Fruit fly (Drosophila melanogaster) whole organism, pupa: Measurements from ENCODE around the gene CG2991.

Source experiments
- CG10348 ChIP-seq: fragments of 200-800 bp; sonication (Bioruptor generic); IDR thresholded peaks from 2 replicates; pipeline ENCODE4 v1.3.6; 2022; ENCODE audit warnings: missing biosample characterization, missing genetic modification characterization
- CG12605 ChIP-seq: fragments of 200-800 bp; sonication (Bioruptor generic); IDR thresholded peaks from 2 replicates; pipeline ENCODE4 v1.3.6; 2022; ENCODE audit warnings: missing biosample characterization, missing genetic modification characterization
- CG13204 ChIP-seq: fragments of 200-800 bp; sonication (Bioruptor generic); optimal IDR thresholded peaks from 2 replicates; lab custom pipeline; 2018; ENCODE audit warnings: missing biosample characterization, mild to moderate bottlenecking, missing genetic modification characterization, moderate library complexity
- CG14655 ChIP-seq: fragments of 200-800 bp; sonication (Bioruptor generic); optimal IDR thresholded peaks from 3 replicates; lab custom pipeline; 2017; ENCODE audit warnings: mild to moderate bottlenecking, missing biosample characterization, missing genetic modification reagents, missing genetic modification characterization
- CG15710 ChIP-seq: fragments of 200-800 bp; sonication (Bioruptor generic); optimal IDR thresholded peaks from 2 replicates; lab custom pipeline; 2018; ENCODE audit warnings: missing biosample characterization, mild to moderate bottlenecking, missing genetic modification characterization, moderate library complexity
- CG17806 ChIP-seq: fragments of 200-800 bp; sonication (Bioruptor generic); optimal IDR thresholded peaks from 2 replicates; lab custom pipeline; 2018; ENCODE audit warnings: missing biosample characterization, mild to moderate bottlenecking, missing genetic modification characterization, moderate library complexity
- CG32121 ChIP-seq: fragments of 200-800 bp; sonication (Bioruptor generic); IDR thresholded peaks from 2 replicates; pipeline ENCODE4 v1.3.6; 2022; ENCODE audit warnings: missing biosample characterization, missing genetic modification characterization
- CG34367 ChIP-seq: fragments of 200-800 bp; sonication (Bioruptor generic); optimal IDR thresholded peaks from 2 replicates; lab custom pipeline; 2018; ENCODE audit warnings: missing biosample characterization, mild to moderate bottlenecking, missing genetic modification characterization
- CG4496 ChIP-seq: fragments of 200-800 bp; sonication (Bioruptor generic); IDR thresholded peaks from 3 replicates; pipeline ENCODE4 v1.3.6; 2022; ENCODE audit warnings: missing biosample characterization, missing genetic modification characterization
- CG8159 ChIP-seq: fragments of 200-800 bp; sonication (Bioruptor generic); optimal IDR thresholded peaks from 3 replicates; lab custom pipeline; 2018; ENCODE audit warnings: missing biosample characterization, mild to moderate bottlenecking, missing genetic modification characterization, moderate library complexity
- CG8301 ChIP-seq: fragments of 200-800 bp; sonication (Bioruptor generic); optimal IDR thresholded peaks from 2 replicates; lab custom pipeline; 2018; ENCODE audit warnings: missing biosample characterization, mild to moderate bottlenecking, missing genetic modification characterization
- CG9948 ChIP-seq: fragments of 200-800 bp; sonication (Bioruptor generic); optimal IDR thresholded peaks from 2 replicates; lab custom pipeline; 2018; ENCODE audit warnings: missing biosample characterization, mild to moderate bottlenecking, missing genetic modification characterization, moderate library complexity
- D1 ChIP-seq: fragments of 200-800 bp; sonication (Bioruptor generic); optimal IDR thresholded peaks from 2 replicates; lab custom pipeline; 2018; ENCODE audit warnings: missing biosample characterization, mild to moderate bottlenecking, missing genetic modification characterization, moderate library complexity
- EcR ChIP-seq: fragments of 200-800 bp; sonication (Bioruptor generic); optimal IDR thresholded peaks from 3 replicates; lab custom pipeline; 2019; ENCODE audit warnings: missing biosample characterization, missing genetic modification characterization, mild to moderate bottlenecking, moderate library complexity, missing genetic modification reagents
- Ets98B ChIP-seq: fragments of 200-800 bp; sonication (Bioruptor generic); IDR thresholded peaks from 2 replicates; pipeline ENCODE4 v1.3.6; 2022; ENCODE audit warnings: missing biosample characterization, missing genetic modification characterization
- Pif1A ChIP-seq: fragments of 200-800 bp; sonication (Bioruptor generic); optimal IDR thresholded peaks from 3 replicates; lab custom pipeline; 2016; ENCODE audit warnings: missing biosample characterization, missing genetic modification characterization
- Pif1B ChIP-seq: fragments of 200-800 bp; sonication (Bioruptor generic); optimal IDR thresholded peaks from 3 replicates; lab custom pipeline; 2016; ENCODE audit warnings: missing biosample characterization, missing genetic modification characterization
- Snoo ChIP-seq: fragments of 200-800 bp; sonication (Bioruptor generic); optimal IDR thresholded peaks from 3 replicates; lab custom pipeline; 2017; ENCODE audit warnings: missing biosample characterization, mild to moderate bottlenecking, missing genetic modification characterization, inconsistent platforms
- fd96Ca ChIP-seq: fragments of 200-800 bp; sonication (Bioruptor generic); IDR thresholded peaks from 3 replicates; pipeline ENCODE4 v1.3.6; 2022; ENCODE audit warnings: missing biosample characterization, missing genetic modification characterization
- gl ChIP-seq: fragments of 200-800 bp; sonication (Bioruptor generic); optimal IDR thresholded peaks from 2 replicates; lab custom pipeline; 2018; ENCODE audit warnings: missing biosample characterization, mild to moderate bottlenecking, missing genetic modification characterization
- rn ChIP-seq: fragments of 200-800 bp; sonication (Bioruptor generic); IDR thresholded peaks from 2 replicates; pipeline ENCODE4 v1.3.6; 2022; ENCODE audit warnings: missing biosample characterization, missing genetic modification characterization

CG2991 gene

DNA sequence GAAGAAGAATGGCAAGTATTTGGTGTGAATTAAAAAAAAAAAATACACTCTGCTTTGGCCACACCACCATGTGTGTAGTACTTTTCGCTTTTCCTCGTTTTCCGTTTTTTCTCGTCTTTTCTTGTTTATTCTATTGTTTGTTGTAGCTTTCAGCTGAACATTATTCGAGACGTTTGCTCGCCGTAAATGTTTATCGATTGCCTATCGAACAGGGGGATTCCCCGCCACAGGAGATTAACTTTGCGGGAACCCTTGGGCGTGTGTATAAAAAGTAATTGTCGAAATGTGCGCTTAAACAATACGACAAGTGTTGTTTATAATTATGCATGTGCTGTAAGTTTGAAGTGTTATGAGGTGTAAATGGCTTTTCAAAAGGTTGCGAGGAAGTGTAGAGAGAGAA is 40.7 kb downstream of the CG2991 start:
- TF ChIP-seq D1 (tag; lab: Kevin White, UChicago) (no peak), CG8301 (tag; lab: Kevin White, UChicago) (no peak), EcR (GFP tag; lab: Kevin White, UChicago) (no peak), rn (GFP tag; lab: Robert Waterston, UW) (no peak), Ets98B (GFP tag; lab: Robert Waterston, UW) (no peak), CG8159 (no peak), CG32121 (no peak), CG12605 (GFP tag; lab: Robert Waterston, UW) (no peak), CG17806 (tag; lab: Kevin White, UChicago) (no peak), CG15710 (tag; lab: Kevin White, UChicago) (no peak), CG4496 (GFP tag; lab: Robert Waterston, UW) (no peak), fd96Ca (no peak), CG13204 (no peak), Pif1A (GFP tag; lab: Kevin White, UChicago) (no peak), CG34367 (tag; lab: Kevin White, UChicago) (no peak), CG14655 (GFP tag; lab: Kevin White, UChicago) (no peak), CG10348 (GFP tag; lab: Robert Waterston, UW) (no peak)
- TF ChIP-seq, all 21 proteins: peak for 0

DNA sequence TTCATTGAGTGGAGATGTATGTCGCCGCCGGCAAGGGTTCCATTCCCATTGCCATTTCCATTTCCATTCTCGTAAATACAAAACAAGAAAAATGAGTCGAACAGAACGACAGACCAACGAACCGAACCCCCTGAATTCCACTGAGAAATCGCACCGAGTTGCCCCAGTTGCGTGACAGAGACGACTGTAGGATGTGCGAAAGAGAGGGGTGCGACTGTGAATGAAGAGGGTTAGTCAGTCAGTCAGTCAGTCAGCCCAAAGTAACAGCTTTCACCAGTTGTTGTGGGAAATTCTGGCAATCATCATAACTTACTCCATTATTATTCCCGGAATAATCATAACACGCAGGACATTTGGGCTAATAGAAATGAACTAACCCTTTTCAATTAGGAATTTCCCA is 41.3 kb downstream of the CG2991 start:
- no peak for TF ChIP-seq CG9948
- TF ChIP-seq EcR (GFP tag; lab: Kevin White, UChicago): peak; percentile 13

DNA sequence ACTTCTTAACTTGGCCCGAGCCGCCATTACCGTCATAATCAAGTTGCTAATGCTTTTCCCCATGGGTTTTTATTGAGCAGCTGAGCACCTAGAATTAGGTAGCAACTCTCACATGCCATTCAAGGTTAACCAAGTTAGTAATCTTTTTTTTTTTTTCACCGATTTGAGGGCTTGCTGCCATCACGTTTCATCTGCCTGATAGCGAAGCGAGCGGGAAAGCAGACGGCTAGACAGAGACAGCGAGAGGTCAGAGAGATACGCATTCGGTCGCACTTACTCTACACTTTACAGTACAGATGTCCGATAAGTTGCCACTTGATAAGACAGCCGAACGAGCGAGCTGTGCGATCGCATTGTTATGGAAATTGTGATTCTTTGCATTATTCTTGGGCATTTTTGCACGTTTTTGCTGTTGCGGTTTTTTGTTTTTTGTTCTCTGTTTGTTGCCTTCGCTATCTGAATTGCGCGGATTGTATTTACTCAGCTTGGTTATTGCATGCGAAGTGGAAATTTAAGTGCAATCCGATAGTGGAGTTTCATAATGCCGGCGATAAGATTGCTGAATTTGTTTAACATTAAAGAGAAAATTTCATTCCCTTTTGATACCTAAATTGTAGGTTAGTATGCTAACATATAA is 43.5 kb downstream of the CG2991 start:
- TF ChIP-seq CG17806 (tag; lab: Kevin White, UChicago) (no peak), Ets98B (GFP tag; lab: Robert Waterston, UW) (no peak), rn (GFP tag; lab: Robert Waterston, UW) (no peak), CG10348 (GFP tag; lab: Robert Waterston, UW) (no peak), CG8301 (tag; lab: Kevin White, UChicago) (no peak), CG32121 (no peak), Pif1B (GFP tag; lab: Kevin White, UChicago) (no peak), Snoo (tag; lab: Kevin White, UChicago) (no peak), EcR (GFP tag; lab: Kevin White, UChicago) (peak; percentile 75), CG14655 (GFP tag; lab: Kevin White, UChicago) (peak; percentile 4), CG34367 (tag; lab: Kevin White, UChicago) (no peak), gl (tag; lab: Kevin White, UChicago) (no peak), D1 (tag; lab: Kevin White, UChicago) (no peak), CG9948 (no peak)

DNA sequence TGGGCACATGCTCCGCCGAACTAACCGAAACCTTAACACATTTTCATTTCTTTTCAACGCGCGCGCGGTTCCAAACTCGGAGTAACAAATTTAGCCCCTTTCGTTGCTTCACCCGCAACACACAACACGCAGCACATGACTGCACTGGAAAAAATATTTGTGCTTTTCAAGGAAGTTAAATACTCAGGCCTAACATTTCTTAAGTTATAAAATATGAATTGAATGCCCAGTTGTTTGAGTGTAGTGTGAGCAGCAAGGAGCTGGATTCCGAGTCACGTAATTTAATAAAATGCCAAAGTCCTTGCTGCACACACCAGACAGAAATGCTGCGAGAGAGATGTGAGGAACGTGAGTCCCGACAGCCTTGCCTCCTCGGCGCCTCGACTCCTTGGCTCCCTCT is 44.5 kb downstream of the CG2991 start:
- TF ChIP-seq CG8159 (no peak), CG4496 (GFP tag; lab: Robert Waterston, UW) (no peak), rn (GFP tag; lab: Robert Waterston, UW) (no peak), CG32121 (no peak; the same call in 1 of the 2 replicates), Pif1B (GFP tag; lab: Kevin White, UChicago) (no peak), CG10348 (GFP tag; lab: Robert Waterston, UW) (no peak)
- TF ChIP-seq, all 21 proteins: peak for 0

DNA sequence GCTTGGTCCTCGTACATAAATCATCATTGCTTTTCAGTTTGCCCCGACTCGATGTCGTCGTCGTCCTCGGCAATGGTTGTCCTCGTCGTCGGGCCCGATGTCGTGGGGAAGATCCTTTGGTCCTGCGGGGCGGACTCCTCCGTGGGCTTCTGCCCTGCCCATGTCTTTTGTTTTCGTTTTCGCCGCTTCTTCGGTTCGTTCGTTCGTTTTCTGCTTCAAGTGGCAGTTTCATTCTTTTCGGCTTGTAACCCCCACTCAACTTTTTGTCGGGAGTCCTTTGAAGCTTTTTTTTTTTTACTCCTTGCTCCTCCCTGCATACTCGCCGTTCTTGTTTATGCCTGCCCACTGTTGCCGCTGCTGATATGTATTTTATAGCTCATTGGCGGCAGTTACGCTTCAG is 46.7 kb downstream of the CG2991 start:
- TF ChIP-seq gl (tag; lab: Kevin White, UChicago): no peak
- TF ChIP-seq CG34367 (tag; lab: Kevin White, UChicago): no peak
- TF ChIP-seq CG32121: no peak
- TF ChIP-seq CG13204: no peak
- TF ChIP-seq Snoo (tag; lab: Kevin White, UChicago): no peak
- no peak for TF ChIP-seq D1 (tag; lab: Kevin White, UChicago)
- TF ChIP-seq Pif1B (GFP tag; lab: Kevin White, UChicago): no peak
- no peak for TF ChIP-seq CG12605 (GFP tag; lab: Robert Waterston, UW)
- no peak for TF ChIP-seq CG10348 (GFP tag; lab: Robert Waterston, UW)
- TF ChIP-seq CG15710 (tag; lab: Kevin White, UChicago): no peak
- no peak for TF ChIP-seq CG8159
- no peak for TF ChIP-seq Ets98B (GFP tag; lab: Robert Waterston, UW)
- no peak for TF ChIP-seq EcR (GFP tag; lab: Kevin White, UChicago)
- no peak for TF ChIP-seq CG4496 (GFP tag; lab: Robert Waterston, UW)
- no peak for TF ChIP-seq CG9948
- no peak for TF ChIP-seq rn (GFP tag; lab: Robert Waterston, UW)
- TF ChIP-seq CG14655 (GFP tag; lab: Kevin White, UChicago): no peak

DNA sequence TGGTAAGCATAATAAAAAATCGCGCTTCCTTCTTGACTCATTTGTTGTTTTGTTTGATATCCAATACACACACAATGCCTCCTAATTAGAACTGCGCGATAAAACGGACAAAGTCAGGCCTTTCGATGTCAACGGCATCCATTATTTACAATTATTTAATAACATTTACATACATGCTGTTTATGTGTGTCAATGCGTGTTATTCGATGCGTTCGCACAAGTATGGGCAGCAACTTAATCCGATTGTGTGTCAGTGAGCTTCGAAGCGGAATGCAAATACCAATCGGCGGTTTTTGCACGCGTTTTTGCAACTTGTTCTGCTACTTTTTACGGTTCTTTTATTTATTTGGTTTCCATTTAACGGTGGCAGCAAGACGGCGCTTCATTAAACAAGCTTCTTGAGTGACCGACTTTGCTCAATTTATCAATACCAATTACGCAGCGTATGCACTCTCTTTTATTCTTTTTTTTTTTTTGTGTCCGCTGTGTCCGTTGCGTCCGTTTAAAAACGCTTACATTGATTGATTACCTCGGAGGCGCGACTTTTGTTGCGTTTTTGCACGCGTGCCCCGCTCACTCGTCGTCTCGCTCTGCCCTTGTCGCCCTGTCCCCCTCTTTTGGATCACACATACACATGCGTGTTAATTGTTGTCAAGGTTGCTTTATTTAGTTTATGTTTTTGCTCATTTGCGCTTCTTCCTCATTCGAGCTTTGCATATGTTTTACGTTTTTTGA is 47.5 kb downstream of the CG2991 start:
- TF ChIP-seq gl (tag; lab: Kevin White, UChicago) (no peak), EcR (GFP tag; lab: Kevin White, UChicago) (peak; percentile 40)
- TF ChIP-seq, all 21 proteins: peak for 1
